Worm (Caenorhabditis elegans) whole organism, L4/young adult: ENCODE results near the gene K08E4.8.

Experiments used
- W03F9.2 ChIP-seq: fragments of 150-350 bp; optimal IDR thresholded peaks from 2 replicates; lab custom pipeline; 2014; ENCODE audit warnings: missing biosample characterization, missing genetic modification characterization
- dao-5 ChIP-seq: sonication (generic microtip); optimal IDR thresholded peaks from 2 replicates; lab custom pipeline; 2016; ENCODE audit warnings: missing genotype, missing genetic modification characterization, moderate library complexity, missing compliant biosample characterization
- him-1 ChIP-seq: sonication (generic microtip); optimal IDR thresholded peaks from 2 replicates; lab custom pipeline; 2016; ENCODE audit warnings: missing genotype, missing genetic modification reagents, missing genetic modification characterization, missing compliant biosample characterization

The K08E4.8 gene

DNA sequence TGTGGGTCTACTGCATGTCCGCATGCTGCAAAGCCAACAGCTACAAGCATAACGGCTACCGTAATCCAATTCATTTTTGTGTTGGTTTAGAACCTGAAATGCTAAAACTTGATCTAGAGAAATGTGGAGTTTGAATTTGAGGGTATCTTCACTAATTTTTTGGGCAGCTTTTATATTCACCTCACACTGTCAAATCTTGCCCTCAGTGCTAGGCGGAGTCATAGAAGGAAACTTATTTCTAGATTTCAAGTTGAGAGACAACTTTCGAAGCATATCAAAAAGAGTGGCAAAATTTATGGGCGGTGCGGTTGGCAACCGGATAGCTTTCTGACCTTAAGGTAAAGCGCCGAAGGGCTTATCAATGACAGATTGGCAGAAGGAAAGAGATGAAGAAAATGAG lies 45.5 kb downstream of the K08E4.8 start, which contains the start of gene lips-6:
Gene lips-6 (minus strand): TSS at position 101 of the 400 bp plus-strand sequence.
- TF ChIP-seq dao-5 (tag; lab: Kevin White, UChicago), result no peak
- no peak for TF ChIP-seq him-1 (tag; lab: Kevin White, UChicago)
- TF ChIP-seq W03F9.2 (tag; lab: Kevin White, UChicago), result no peak

DNA sequence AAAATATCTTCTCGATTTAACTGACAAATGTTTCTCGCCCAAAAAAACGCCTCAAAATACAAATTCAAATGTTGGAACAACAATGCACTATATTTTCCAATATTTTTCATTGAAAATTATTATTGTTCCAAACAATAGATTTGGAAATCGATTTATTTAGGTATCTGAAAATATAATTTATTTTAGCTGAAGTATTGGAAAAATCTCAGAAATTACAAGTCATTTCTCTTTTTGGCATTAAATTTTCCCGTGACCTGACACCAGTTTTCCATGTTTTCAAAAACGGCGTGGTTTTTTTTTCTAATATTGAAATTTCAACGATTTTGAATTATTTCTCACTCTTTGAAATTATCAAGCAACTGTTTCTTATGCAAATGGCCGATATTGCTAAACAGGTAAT lies 48.0 kb downstream of the K08E4.8 start, which contains the start of gene spe-17:
Gene spe-17 (plus strand): TSS at position 301 of the 400 bp plus-strand sequence.
- TF ChIP-seq dao-5 (tag; lab: Kevin White, UChicago) (no peak), W03F9.2 (tag; lab: Kevin White, UChicago) (no peak), him-1 (tag; lab: Kevin White, UChicago) (no peak)

DNA sequence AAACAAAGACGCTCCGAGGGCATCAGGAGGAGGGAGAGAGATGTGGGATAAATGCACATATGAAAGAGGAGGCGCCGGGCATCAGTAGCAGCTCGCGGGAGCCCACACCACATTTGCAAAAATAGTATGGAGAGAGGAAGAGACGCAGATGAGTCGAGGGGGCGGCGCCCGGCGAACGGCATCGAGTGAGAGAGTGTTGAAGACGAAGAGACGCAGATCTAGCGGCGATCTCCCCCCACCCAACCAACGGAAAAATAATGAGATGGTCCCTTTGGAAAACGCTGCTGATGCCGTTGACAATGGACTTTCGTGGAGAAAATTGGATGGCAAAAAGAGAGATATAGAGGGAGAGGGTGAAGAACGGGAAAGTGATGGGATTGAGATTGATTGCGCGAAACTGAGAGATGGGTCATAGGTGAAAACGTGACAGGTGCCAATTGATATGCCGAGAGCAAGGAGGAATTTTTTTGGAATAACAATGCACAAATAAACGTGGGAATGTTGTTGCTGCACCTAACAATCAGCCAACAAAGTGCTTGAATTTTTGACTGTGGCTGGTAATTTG lies 48.6 kb downstream of the K08E4.8 start:
- TF ChIP-seq dao-5 (tag; lab: Kevin White, UChicago) (no peak), him-1 (tag; lab: Kevin White, UChicago) (no peak), W03F9.2 (tag; lab: Kevin White, UChicago) (no peak)

DNA sequence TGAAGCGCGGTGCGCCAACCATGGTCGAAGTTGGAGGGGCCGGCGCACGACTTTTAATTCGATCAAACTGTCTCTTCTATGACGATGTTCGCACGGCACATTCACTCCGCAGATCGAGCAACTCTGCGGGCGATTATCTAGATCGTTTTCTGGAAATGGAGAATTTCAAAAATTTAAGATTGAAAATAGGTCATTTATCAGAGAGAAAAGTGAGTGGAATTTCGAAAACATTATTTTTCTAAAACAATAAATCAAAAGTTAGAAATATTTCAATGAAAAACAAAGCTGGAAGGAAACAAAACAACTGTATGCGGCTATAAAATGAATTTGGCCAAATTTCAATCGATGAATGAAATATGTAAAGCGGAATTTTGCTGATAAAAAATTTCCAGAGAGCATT lies 50.3 kb downstream of the K08E4.8 start, which contains the start of the genes ZK617.26 and unc-22:
Gene ZK617.26 (minus strand): TSS at position 101 of the 400 bp plus-strand sequence.
Gene unc-22 (minus strand): TSS at position 149 of the 400 bp plus-strand sequence.
- TF ChIP-seq W03F9.2 (tag; lab: Kevin White, UChicago) (no peak), dao-5 (tag; lab: Kevin White, UChicago) (no peak), him-1 (tag; lab: Kevin White, UChicago) (no peak)
